Fruit fly (Drosophila melanogaster) whole organism, embryonic: Measurements from ENCODE around the gene ssp3.
A peak's percentile ranks its signal among the peaks of the same experiment; 100 is the strongest.

Source experiments
- Blimp-1 ChIP-seq: fragments of 200-800 bp; sonication (Bioruptor generic); optimal IDR thresholded peaks from 3 replicates; lab custom pipeline; 2018; ENCODE audit warnings: missing biosample characterization, missing genetic modification characterization, mild to moderate bottlenecking, moderate library complexity, missing genetic modification reagents
- BtbVII ChIP-seq: fragments of 200-800 bp; sonication (Bioruptor generic); optimal IDR thresholded peaks from 3 replicates; lab custom pipeline; 2017; ENCODE audit warnings: missing biosample characterization, mild to moderate bottlenecking, missing genetic modification characterization
- CG10321 ChIP-seq: fragments of 200-800 bp; sonication (Bioruptor generic); IDR thresholded peaks from 2 replicates; pipeline ENCODE4 v1.3.6; 2022; ENCODE audit warnings: missing biosample characterization, missing genetic modification characterization
- CG10543 ChIP-seq: fragments of 200-800 bp; sonication (Bioruptor generic); optimal IDR thresholded peaks from 3 replicates; lab custom pipeline; 2017; ENCODE audit warnings: missing biosample characterization, mild to moderate bottlenecking, missing genetic modification characterization, moderate library complexity
- CG11695 ChIP-seq: fragments of 200-800 bp; sonication (Bioruptor generic); IDR thresholded peaks from 3 replicates; pipeline ENCODE4 v1.3.6; 2022; ENCODE audit warnings: missing biosample characterization, missing genetic modification characterization
- CG12769 ChIP-seq: fragments of 200-800 bp; sonication (Bioruptor generic); optimal IDR thresholded peaks from 2 replicates; lab custom pipeline; 2019; ENCODE audit warnings: missing biosample characterization, mild to moderate bottlenecking, missing genetic modification characterization, moderate library complexity
- CG14014 ChIP-seq: fragments of 200-800 bp; sonication (Bioruptor generic); IDR thresholded peaks from 2 replicates; pipeline ENCODE4 v1.3.6; 2022; ENCODE audit warnings: missing biosample characterization, missing genetic modification characterization
- CG1529 ChIP-seq: fragments of 200-800 bp; sonication (Bioruptor generic); optimal IDR thresholded peaks from 3 replicates; lab custom pipeline; 2018; ENCODE audit warnings: missing biosample characterization, missing genetic modification characterization
- CG1602 ChIP-seq: fragments of 200-800 bp; sonication (Bioruptor generic); optimal IDR thresholded peaks from 3 replicates; lab custom pipeline; 2016; ENCODE audit warnings: missing biosample characterization, missing genetic modification characterization
- CG18599 ChIP-seq: fragments of 200-800 bp; sonication (Bioruptor generic); optimal IDR thresholded peaks from 3 replicates; lab custom pipeline; 2017; ENCODE audit warnings: missing biosample characterization, missing genetic modification characterization, mild to moderate bottlenecking, moderate library complexity, missing genetic modification reagents
- CG32532 ChIP-seq: fragments of 200-800 bp; sonication (Bioruptor generic); IDR thresholded peaks from 2 replicates; pipeline ENCODE4 v1.3.6; 2022; ENCODE audit warnings: missing biosample characterization, missing genetic modification characterization
- CG34376 ChIP-seq: fragments of 200-800 bp; sonication (Bioruptor generic); optimal IDR thresholded peaks from 2 replicates; lab custom pipeline; 2018; ENCODE audit warnings: missing biosample characterization, mild to moderate bottlenecking, missing genetic modification characterization
- CG3847 ChIP-seq: fragments of 200-800 bp; sonication (Bioruptor generic); IDR thresholded peaks from 2 replicates; pipeline ENCODE4 v1.3.6; 2022; ENCODE audit warnings: missing biosample characterization, missing genetic modification characterization
- CG7357 ChIP-seq: fragments of 200-800 bp; sonication (Bioruptor generic); IDR thresholded peaks from 3 replicates; pipeline ENCODE4 v1.3.6; 2022; ENCODE audit warnings: missing biosample characterization, missing genetic modification characterization
- CG8089 ChIP-seq: fragments of 200-800 bp; sonication (Bioruptor generic); optimal IDR thresholded peaks from 3 replicates; lab custom pipeline; 2016; ENCODE audit warnings: missing biosample characterization, missing genetic modification characterization
- CG8290 ChIP-seq, 3 experiments: fragments of 200-800 bp; sonication (Bioruptor generic); optimal IDR thresholded peaks; 2 replicates each; lab custom pipeline; 2016 to 2019; ENCODE audit warnings: missing biosample characterization in 3 of 3, missing genetic modification characterization in 3 of 3, mild to moderate bottlenecking in 2 of 3, moderate library complexity in 1 of 3
- CG9727 ChIP-seq: fragments of 200-800 bp; sonication (Bioruptor generic); optimal IDR thresholded peaks from 3 replicates; lab custom pipeline; 2017; ENCODE audit warnings: missing biosample characterization, mild to moderate bottlenecking, missing genetic modification characterization
- D19A ChIP-seq: fragments of 200-800 bp; optimal IDR thresholded peaks from 3 replicates; lab custom pipeline; 2019; ENCODE audit warnings: missing biosample characterization, mild to moderate bottlenecking, missing genetic modification characterization, moderate library complexity
- Dip3 ChIP-seq: fragments of 200-800 bp; sonication (Bioruptor generic); optimal IDR thresholded peaks from 3 replicates; lab custom pipeline; 2016; ENCODE audit warnings: missing biosample characterization, missing genetic modification characterization
- GATAe ChIP-seq: fragments of 200-800 bp; sonication (Bioruptor generic); conservative IDR thresholded peaks from 2 replicates; pipeline ENCODE4 v1.3.6; 2022; ENCODE audit warnings: missing biosample characterization, missing genetic modification characterization
- HLH3B ChIP-seq: fragments of 200-800 bp; sonication (Bioruptor generic); IDR thresholded peaks from 2 replicates; pipeline ENCODE4 v1.3.6; 2022; ENCODE audit warnings: missing biosample characterization, missing genetic modification characterization
- Hey ChIP-seq: fragments of 200-800 bp; sonication (Bioruptor generic); optimal IDR thresholded peaks from 3 replicates; lab custom pipeline; 2018; ENCODE audit warnings: missing biosample characterization, mild to moderate bottlenecking, missing genetic modification characterization
- HmgZ ChIP-seq: fragments of 200-800 bp; sonication (Bioruptor generic); optimal IDR thresholded peaks from 2 replicates; lab custom pipeline; 2018; ENCODE audit warnings: missing biosample characterization, mild to moderate bottlenecking, missing genetic modification characterization
- Kr ChIP-seq: fragments of 200-800 bp; sonication (Bioruptor generic); optimal IDR thresholded peaks from 2 replicates; lab custom pipeline; 2017; ENCODE audit warnings: missing biosample characterization, mild to moderate bottlenecking, missing genetic modification characterization
- NC2α ChIP-seq: fragments of 200-800 bp; sonication (Bioruptor generic); optimal IDR thresholded peaks from 2 replicates; lab custom pipeline; 2016; ENCODE audit warnings: missing biosample characterization, missing genetic modification characterization
- Optix ChIP-seq: fragments of 200-800 bp; sonication (Bioruptor generic); IDR thresholded peaks from 3 replicates; pipeline ENCODE4 v1.3.6; 2022; ENCODE audit warnings: missing biosample characterization, missing genetic modification characterization
- Pdp1 ChIP-seq, 2 experiments: fragments of 200-800 bp; sonication (Bioruptor generic); optimal IDR thresholded peaks; 3 replicates each; lab custom pipeline; 2016; ENCODE audit warnings: missing biosample characterization in 2 of 2, missing genetic modification characterization in 2 of 2, mild to moderate bottlenecking in 1 of 2, moderate library complexity in 1 of 2
- Usf ChIP-seq: fragments of 200-800 bp; sonication (Bioruptor generic); optimal IDR thresholded peaks from 2 replicates; lab custom pipeline; 2017; ENCODE audit warnings: missing genotype, missing biosample characterization, missing genetic modification characterization
- bab2 ChIP-seq: fragments of 200-800 bp; sonication (Bioruptor generic); optimal IDR thresholded peaks from 2 replicates; lab custom pipeline; 2016; ENCODE audit warnings: missing biosample characterization, missing genetic modification characterization
- chn ChIP-seq: fragments of 200-800 bp; sonication (Bioruptor generic); optimal IDR thresholded peaks from 2 replicates; lab custom pipeline; 2016; ENCODE audit warnings: missing biosample characterization, missing genetic modification characterization
- dmrt11E ChIP-seq: fragments of 200-800 bp; sonication (Bioruptor generic); optimal IDR thresholded peaks from 3 replicates; lab custom pipeline; 2018; ENCODE audit warnings: missing biosample characterization, mild to moderate bottlenecking, missing genetic modification characterization, moderate library complexity
- dysf ChIP-seq: fragments of 200-800 bp; sonication (Bioruptor generic); IDR thresholded peaks from 3 replicates; pipeline ENCODE4 v1.3.6; 2022; ENCODE audit warnings: missing biosample characterization, missing genetic modification characterization
- exex ChIP-seq: fragments of 200-800 bp; sonication (Bioruptor generic); optimal IDR thresholded peaks from 4 replicates; lab custom pipeline; 2018; ENCODE audit warnings: missing biosample characterization, mild to moderate bottlenecking, missing genetic modification characterization, moderate library complexity
- grn ChIP-seq: fragments of 200-800 bp; sonication (Bioruptor generic); optimal IDR thresholded peaks from 3 replicates; lab custom pipeline; 2017; ENCODE audit warnings: missing biosample characterization, missing genetic modification characterization
- gsb-n ChIP-seq: fragments of 200-800 bp; sonication (Bioruptor generic); optimal IDR thresholded peaks from 3 replicates; lab custom pipeline; 2018; ENCODE audit warnings: missing biosample characterization, mild to moderate bottlenecking, missing genetic modification characterization
- insv ChIP-seq, 2 experiments: fragments of 200-800 bp; sonication (Bioruptor generic); optimal IDR thresholded peaks; 3 replicates each; lab custom pipeline; 2016 to 2018; ENCODE audit warnings: missing biosample characterization in 2 of 2, missing genetic modification characterization in 2 of 2
- luna ChIP-seq: fragments of 200-800 bp; sonication (Bioruptor generic); optimal IDR thresholded peaks from 2 replicates; lab custom pipeline; 2016; ENCODE audit warnings: missing biosample characterization, missing genetic modification characterization
- mirr ChIP-seq: fragments of 200-800 bp; sonication (Bioruptor generic); optimal IDR thresholded peaks from 3 replicates; lab custom pipeline; 2018; ENCODE audit warnings: missing biosample characterization, mild to moderate bottlenecking, missing genetic modification characterization
- row ChIP-seq: fragments of 200-800 bp; sonication (Bioruptor generic); IDR thresholded peaks from 3 replicates; pipeline ENCODE4 v1.3.6; 2022; ENCODE audit warnings: missing biosample characterization, missing genetic modification characterization
- ssp ChIP-seq: fragments of 200-800 bp; sonication (Bioruptor generic); IDR thresholded peaks from 2 replicates; pipeline ENCODE4 v1.3.6; 2022; ENCODE audit warnings: missing biosample characterization, missing genetic modification characterization
- stwl ChIP-seq: fragments of 200-800 bp; sonication (Bioruptor generic); optimal IDR thresholded peaks from 3 replicates; lab custom pipeline; 2018; ENCODE audit warnings: missing biosample characterization, mild to moderate bottlenecking, missing genetic modification characterization, moderate library complexity
- sug ChIP-seq: fragments of 200-800 bp; optimal IDR thresholded peaks from 2 replicates; lab custom pipeline; 2019; ENCODE audit warnings: missing biosample characterization, mild to moderate bottlenecking, missing genetic modification characterization, moderate library complexity
- z ChIP-seq: fragments of 200-800 bp; sonication (Bioruptor generic); IDR thresholded peaks from 3 replicates; pipeline ENCODE4 v1.3.6; 2022; ENCODE audit warnings: missing biosample characterization, missing genetic modification characterization
- zen2 ChIP-seq: fragments of 200-800 bp; sonication (Bioruptor generic); IDR thresholded peaks from 3 replicates; pipeline ENCODE4 v1.3.6; 2022; ENCODE audit warnings: missing biosample characterization, missing genetic modification characterization; ENCODE audit not compliant: partially characterized antibody

The ssp3 gene

DNA sequence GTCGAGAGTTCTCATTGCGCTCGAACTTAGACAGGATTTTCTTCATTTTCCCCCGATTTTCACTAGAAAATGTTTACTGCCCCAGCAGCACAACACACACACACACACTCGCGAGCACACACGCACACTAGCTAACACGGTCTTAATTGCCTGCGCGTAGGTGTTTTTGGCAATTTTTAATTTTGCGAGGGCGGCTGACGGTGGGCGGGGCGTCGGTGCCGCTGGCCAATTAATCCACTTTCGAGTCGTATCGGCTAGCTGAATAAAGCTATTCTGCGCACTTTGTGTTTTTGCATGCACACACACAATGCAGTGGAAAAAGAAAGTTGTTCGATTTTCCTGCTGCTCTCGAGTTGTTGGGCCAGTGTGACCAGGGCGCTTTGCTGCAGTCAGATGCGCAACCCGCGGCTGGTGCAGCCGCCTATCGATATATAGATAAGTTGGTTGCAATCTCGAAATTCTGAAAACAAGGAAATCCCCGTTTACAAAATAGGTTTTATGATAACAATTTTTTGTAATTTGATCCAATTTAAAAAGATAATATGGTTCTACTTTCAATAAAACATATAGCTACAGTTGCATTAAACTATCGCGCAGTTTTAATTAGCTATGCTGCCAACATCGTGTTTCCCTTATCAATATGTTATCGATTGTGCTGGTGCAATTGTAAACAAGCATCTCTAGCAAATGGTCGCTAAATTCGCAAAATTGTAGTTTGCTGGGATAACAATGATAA lies 24.8 kb upstream of the ssp3 start, which contains the start of the genes Nak and Tango6 (continued):
- TF ChIP-seq zen2 (GFP tag; lab: Robert Waterston, UW) (peak; percentile 88; the same call in 2 of the 3 replicates), CG14014 (no peak), stwl (peak; percentile 81), gsb-n (tag; lab: Kevin White, UChicago) (peak; percentile 95), CG1602 (GFP tag; lab: Kevin White, UChicago) (peak; percentile 11), CG11695 (no peak), dmrt11E (tag; lab: Kevin White, UChicago) (peak; percentile 28), CG3847 (GFP tag; lab: Robert Waterston, UW) (peak; percentile 40; the same call in 1 of the 2 replicates), sug (tag; lab: Kevin White, UChicago) (peak; percentile 46), Dip3 (peak; percentile 39), dysf (no peak), Usf (GFP tag; lab: Kevin White, UChicago) (no peak), NC2α (GFP tag; lab: Kevin White, UChicago) (no peak)

DNA sequence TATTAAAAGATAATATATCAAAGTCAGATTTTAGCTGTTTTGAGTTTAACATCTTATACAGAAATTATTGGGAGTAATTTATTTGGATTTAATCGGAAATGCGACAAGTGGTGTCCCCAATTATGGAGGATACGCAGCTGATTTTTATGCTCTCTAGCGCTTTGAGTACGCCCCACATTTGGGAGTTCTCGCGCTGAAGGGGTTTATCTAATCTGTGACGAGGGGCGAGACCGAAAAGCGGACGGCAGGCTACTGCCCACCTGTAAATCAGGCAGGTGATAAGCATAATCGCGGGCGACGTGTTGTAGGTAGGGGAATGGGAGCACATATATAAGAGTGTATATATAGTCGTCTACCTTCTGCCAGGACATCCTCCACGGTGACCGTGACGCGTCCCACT lies 24.1 kb upstream of the ssp3 start:
- TF ChIP-seq HmgZ (tag; lab: Kevin White, UChicago) (peak; percentile 36), CG34376 (peak; percentile 8), Hey (peak; percentile 87), Kr (GFP tag; lab: Kevin White, UChicago) (peak; percentile 46), CG32532 (peak; percentile 14; the same call in 1 of the 2 replicates), HLH3B (GFP tag; lab: Robert Waterston, UW) (0 out of 2 replicates have a peak, but pooled peaks have one; percentile 21), sug (tag; lab: Kevin White, UChicago) (peak; percentile 37), CG8089 (GFP tag; lab: Kevin White, UChicago) (no peak), grn (GFP tag; lab: Kevin White, UChicago) (peak; percentile 35), BtbVII (GFP tag; lab: Kevin White, UChicago) (peak; percentile 27), CG7357 (GFP tag; lab: Robert Waterston, UW) (no peak), z (GFP tag; lab: Robert Waterston, UW) (no peak), bab2 (no peak), Optix (no peak), CG9727 (GFP tag; lab: Kevin White, UChicago) (no peak), CG12769 (no peak), ssp (GFP tag; lab: Robert Waterston, UW) (no peak), D19A (tag; lab: Kevin White, UChicago) (peak; percentile 15), CG10543 (peak; percentile 33), row (GFP tag; lab: Robert Waterston, UW) (no peak), chn (no peak), CG18599 (GFP tag; lab: Kevin White, UChicago) (peak; percentile 8), exex (tag; lab: Kevin White, UChicago) (peak; percentile 68), mirr (GFP tag; lab: Kevin White, UChicago) (peak; percentile 12), CG1529 (GFP tag; lab: Kevin White, UChicago) (peak; percentile 69), Pdp1 (GFP tag; optimal IDR thresholded peaks at IDR 0.05; lab: Kevin White, UChicago) (peak in 1 of 2 experiments; percentile 11), luna (GFP tag; lab: Kevin White, UChicago) (no peak), CG8290 (GFP tag; optimal IDR thresholded peaks at IDR 0.05; lab: Kevin White, UChicago) (no peak), CG8290 (tag; optimal IDR thresholded peaks at IDR 0.05; lab: Kevin White, UChicago) (peak in 1 of 2 experiments; percentile 28), insv (GFP tag; optimal IDR thresholded peaks at IDR 0.05; lab: Kevin White, UChicago) (no peak), CG10321 (GFP tag; lab: Robert Waterston, UW) (no peak), Blimp-1 (GFP tag; lab: Kevin White, UChicago) (no peak), GATAe (peak; percentile 74)
